Fruit fly (Drosophila melanogaster) whole organism, larva: ENCODE measurements around the gene Aven.
A peak's percentile ranks its signal among the peaks of the same experiment; 100 is the strongest.

ENCODE experiments used
- noc ChIP-seq: fragments of 200-800 bp; sonication (Bioruptor generic); optimal IDR thresholded peaks from 3 replicates; lab custom pipeline; 2019; ENCODE audit warnings: missing biosample characterization, mild to moderate bottlenecking, missing genetic modification characterization, moderate library complexity

Gene Aven

dm6 chrX:12665112-12665795 lies 35.8 kb upstream of the Aven start:
- peak; percentile 89 for TF ChIP-seq noc

- no peak for TF ChIP-seq noc
Observed at dm6 chrX:12664117-12664783, 34.8 kb upstream of the Aven start.

- no peak for TF ChIP-seq noc
Observed at dm6 chrX:12663464-12663938, 34.1 kb upstream of the Aven start.

dm6 chrX:12662679-12663463 lies 33.4 kb upstream of the Aven start:
- no peak for TF ChIP-seq noc

dm6 chrX:12661435-12661949 lies 32.1 kb upstream of the Aven start:
- peak; percentile 26 for TF ChIP-seq noc

- peak; percentile 29 for TF ChIP-seq noc
Observed at dm6 chrX:12660030-12660630, 30.7 kb upstream of the Aven start.

- TF ChIP-seq noc, result peak; percentile 4
Observed at dm6 chrX:12658999-12659560, 29.6 kb upstream of the Aven start, which contains the start of gene Tis11. Tis11 (plus strand) TSS chrX:12659415.

dm6 chrX:12658400-12658998 lies 29.1 kb upstream of the Aven start:
- no peak for TF ChIP-seq noc

- TF ChIP-seq noc, result peak; percentile 14
Observed at dm6 chrX:12654288-12654729, 24.9 kb upstream of the Aven start.

dm6 chrX:12653574-12653973 lies 24.1 kb upstream of the Aven start, which contains the start of gene CkIalpha:
CkIalpha (plus strand) TSS chrX:12653626.
- no peak for TF ChIP-seq noc

- TF ChIP-seq noc, result no peak
Observed at dm6 chrX:12651613-12652012, 22.2 kb upstream of the Aven start.

dm6 chrX:12645361-12645760 lies 15.9 kb upstream of the Aven start:
- TF ChIP-seq noc, result no peak

dm6 chrX:12633992-12634391 lies 4.6 kb upstream of the Aven start:
- TF ChIP-seq noc, result no peak

- no peak for TF ChIP-seq noc
Observed at dm6 chrX:12633204-12633603, 3.8 kb upstream of the Aven start.

dm6 chrX:12632157-12632422 lies 2.6 kb upstream of the Aven start:
- TF ChIP-seq noc, result no peak
